Worm (Caenorhabditis elegans) whole organism, early embryonic: ENCODE data around the gene iglr-2.

ENCODE experiments used
- B0310.2 ChIP-seq: sonication (generic microtip); optimal IDR thresholded peaks from 2 replicates; lab custom pipeline; 2016; ENCODE audit warnings: mild to moderate bottlenecking, missing genetic modification characterization, missing compliant biosample characterization
- F13C5.2 ChIP-seq: sonication (generic microtip); optimal IDR thresholded peaks from 2 replicates; lab custom pipeline; 2017; ENCODE audit warnings: mild to moderate bottlenecking, missing genetic modification characterization, inconsistent platforms, missing compliant biosample characterization
- aly-1 ChIP-seq: sonication (generic microtip); optimal IDR thresholded peaks from 2 replicates; lab custom pipeline; 2016; ENCODE audit warnings: missing genetic modification characterization, missing compliant biosample characterization
- ama-1 ChIP-seq: fragments of 150-350 bp; optimal IDR thresholded peaks from 2 replicates; lab custom pipeline; 2014
- ceh-13 ChIP-seq: fragments of 200-800 bp; sonication (Bioruptor generic); optimal IDR thresholded peaks from 2 replicates; lab custom pipeline; 2018; ENCODE audit warnings: mild to moderate bottlenecking, missing genetic modification characterization, missing compliant biosample characterization
- ceh-36 ChIP-seq: sonication (generic microtip); optimal IDR thresholded peaks from 2 replicates; lab custom pipeline; 2016; ENCODE audit warnings: missing genetic modification characterization, inconsistent platforms, missing compliant biosample characterization
- ets-7 ChIP-seq: sonication (generic microtip); optimal IDR thresholded peaks from 2 replicates; lab custom pipeline; 2016; ENCODE audit warnings: missing genotype, missing genetic modification characterization, missing compliant biosample characterization
- flt-1 ChIP-seq: fragments of 200-800 bp; sonication (Bioruptor generic); IDR thresholded peaks from 2 replicates; pipeline ENCODE4 v1.3.6; 2022; ENCODE audit warnings: missing genetic modification characterization, missing compliant biosample characterization
- hmbx-1 ChIP-seq: sonication (generic microtip); optimal IDR thresholded peaks from 2 replicates; lab custom pipeline; 2016; ENCODE audit warnings: mild to moderate bottlenecking, missing genetic modification characterization, missing compliant biosample characterization
- hmg-4 ChIP-seq: fragments of 200-800 bp; sonication (Bioruptor generic); optimal IDR thresholded peaks from 2 replicates; lab custom pipeline; 2018; ENCODE audit warnings: mild to moderate bottlenecking, missing genetic modification characterization, missing compliant biosample characterization
- hnd-1 ChIP-seq: sonication (generic microtip); optimal IDR thresholded peaks from 2 replicates; lab custom pipeline; 2016; ENCODE audit warnings: missing genetic modification characterization, missing compliant biosample characterization
- pes-1 ChIP-seq: fragments of 200-800 bp; sonication (Bioruptor generic); IDR thresholded peaks from 2 replicates; pipeline ENCODE4 v1.3.6; 2022; ENCODE audit warnings: missing genetic modification reagents, missing genetic modification characterization, missing compliant biosample characterization
- scrt-1 ChIP-seq: fragments of 200-800 bp; sonication (Bioruptor generic); IDR thresholded peaks from 2 replicates; pipeline ENCODE4 v1.3.6; 2022; ENCODE audit warnings: missing genetic modification characterization, missing compliant biosample characterization
- sea-1 ChIP-seq: fragments of 200-800 bp; sonication (Bioruptor generic); conservative IDR thresholded peaks from 2 replicates; pipeline ENCODE4 v1.3.6; 2022; ENCODE audit warnings: missing genetic modification characterization, missing compliant biosample characterization
- tbx-11 ChIP-seq: fragments of 200-800 bp; sonication (Bioruptor generic); IDR thresholded peaks from 2 replicates; pipeline ENCODE4 v1.3.6; 2022; ENCODE audit warnings: missing genetic modification characterization, missing compliant biosample characterization
- tbx-37 ChIP-seq: fragments of 200-800 bp; sonication (Bioruptor generic); conservative IDR thresholded peaks from 2 replicates; pipeline ENCODE4 v1.3.6; 2022; ENCODE audit warnings: missing genetic modification reagents, missing genetic modification characterization, missing compliant biosample characterization
- tra-4 ChIP-seq: sonication (generic microtip); optimal IDR thresholded peaks from 2 replicates; lab custom pipeline; 2017; ENCODE audit warnings: missing genetic modification characterization, missing compliant biosample characterization

iglr-2 gene

DNA sequence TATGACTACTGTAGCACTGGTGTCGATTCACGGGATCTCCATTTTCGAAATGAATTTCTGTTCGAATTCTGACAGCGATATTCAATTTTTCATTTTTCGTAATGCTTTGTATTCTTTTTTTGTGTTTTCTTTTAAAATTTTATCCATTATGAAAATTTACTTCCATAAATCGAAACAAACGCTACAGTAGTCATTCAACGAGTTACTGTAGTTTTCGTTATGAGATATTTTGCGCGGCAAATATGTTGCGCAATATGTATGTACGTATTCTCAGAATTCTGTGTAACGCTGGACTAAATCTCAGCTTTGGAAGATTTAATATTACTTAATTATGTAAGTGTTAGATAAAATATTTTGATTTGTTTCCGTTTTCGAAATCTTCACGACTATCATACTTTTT is 38.1 kb upstream of the iglr-2 start:
- TF ChIP-seq flt-1 (GFP tag; lab: Robert Waterston, UW) (no peak), hmg-4 (GFP tag; lab: Kevin White, UChicago) (no peak), hnd-1 (tag; lab: Kevin White, UChicago) (no peak), aly-1 (tag; lab: Kevin White, UChicago) (no peak), sea-1 (GFP tag; lab: Robert Waterston, UW) (no peak), ceh-13 (GFP tag; lab: Kevin White, UChicago) (no peak), F13C5.2 (tag; lab: Kevin White, UChicago) (no peak), ama-1 (lab: Kevin White, UChicago) (no peak), pes-1 (GFP tag; lab: Robert Waterston, UW) (no peak), scrt-1 (no peak)

DNA sequence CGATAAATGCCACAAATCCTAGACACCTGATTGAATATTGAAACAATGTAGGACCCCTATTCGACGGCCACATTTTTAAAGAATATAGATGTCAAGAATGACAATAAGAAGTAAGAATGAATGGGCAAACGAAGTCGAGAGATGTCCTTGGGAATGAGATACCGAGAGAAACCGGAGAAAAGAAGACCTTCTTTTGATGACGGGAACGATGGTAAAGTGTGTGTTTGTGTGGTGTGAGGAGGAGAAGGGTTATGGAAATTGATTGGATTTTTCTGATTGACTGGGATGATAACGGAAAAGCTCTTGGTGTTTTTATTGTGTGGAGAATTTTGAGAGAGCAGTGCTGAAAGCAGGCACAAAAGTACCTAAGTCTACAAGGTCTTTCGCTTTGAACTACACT is 37.5 kb upstream of the iglr-2 start, which contains the start of gene R05D3.9:
Gene R05D3.9, minus strand, starts transcription at position 101 of the 400 bp plus-strand sequence.
- TF ChIP-seq scrt-1 (no peak), ama-1 (lab: Kevin White, UChicago) (no peak), hnd-1 (tag; lab: Kevin White, UChicago) (no peak), hmbx-1 (tag; lab: Kevin White, UChicago) (no peak), pes-1 (GFP tag; lab: Robert Waterston, UW) (no peak), hmg-4 (GFP tag; lab: Kevin White, UChicago) (no peak), aly-1 (tag; lab: Kevin White, UChicago) (no peak), tbx-37 (no peak), B0310.2 (no peak), flt-1 (GFP tag; lab: Robert Waterston, UW) (no peak), ceh-36 (tag; lab: Kevin White, UChicago) (no peak), tra-4 (tag; lab: Kevin White, UChicago) (no peak), tbx-11 (GFP tag; lab: Robert Waterston, UW) (no peak), ceh-13 (GFP tag; lab: Kevin White, UChicago) (no peak), F13C5.2 (tag; lab: Kevin White, UChicago) (no peak), sea-1 (GFP tag; lab: Robert Waterston, UW) (no peak), ets-7 (no peak)

- no peak for TF ChIP-seq ama-1 (lab: Kevin White, UChicago)
- no peak for TF ChIP-seq ceh-13 (GFP tag; lab: Kevin White, UChicago)
Observed at ce11 chrIII:8363253-8364061, 32.3 kb upstream of the iglr-2 start, which contains the start of gene R05D3.3. R05D3.3 (plus strand) TSS chrIII:8364011.

DNA sequence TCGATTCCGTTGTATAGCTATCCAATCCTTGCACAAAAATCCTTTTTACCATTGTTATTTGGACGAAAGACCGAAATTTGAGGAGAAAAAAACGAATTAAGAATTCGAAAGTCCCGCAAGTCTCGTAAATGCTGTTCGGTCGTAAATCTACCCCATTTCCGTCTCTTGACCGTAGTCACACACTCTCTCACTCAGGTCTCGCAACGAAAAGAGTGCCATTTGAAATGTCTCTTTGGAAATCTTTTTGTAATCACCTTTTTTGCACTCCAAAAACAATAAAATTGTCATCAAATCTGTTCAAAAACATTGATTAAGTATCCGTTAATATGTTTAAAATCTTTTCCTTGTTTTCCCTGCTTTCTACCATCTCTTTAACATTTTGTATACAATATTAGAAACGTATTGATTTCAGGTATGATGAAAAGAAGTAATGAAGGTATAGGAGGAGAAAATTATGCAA is 27.1 kb upstream of the iglr-2 start, which contains the start of the genes R05D3.8 and rfp-1:
Gene R05D3.8, minus strand, starts transcription at position 115 of the 460 bp plus-strand sequence.
Gene rfp-1, plus strand, starts transcription at position 410 of the 460 bp plus-strand sequence.
- no peak for TF ChIP-seq ceh-36 (tag; lab: Kevin White, UChicago)
- TF ChIP-seq ama-1 (lab: Kevin White, UChicago): no peak

DNA sequence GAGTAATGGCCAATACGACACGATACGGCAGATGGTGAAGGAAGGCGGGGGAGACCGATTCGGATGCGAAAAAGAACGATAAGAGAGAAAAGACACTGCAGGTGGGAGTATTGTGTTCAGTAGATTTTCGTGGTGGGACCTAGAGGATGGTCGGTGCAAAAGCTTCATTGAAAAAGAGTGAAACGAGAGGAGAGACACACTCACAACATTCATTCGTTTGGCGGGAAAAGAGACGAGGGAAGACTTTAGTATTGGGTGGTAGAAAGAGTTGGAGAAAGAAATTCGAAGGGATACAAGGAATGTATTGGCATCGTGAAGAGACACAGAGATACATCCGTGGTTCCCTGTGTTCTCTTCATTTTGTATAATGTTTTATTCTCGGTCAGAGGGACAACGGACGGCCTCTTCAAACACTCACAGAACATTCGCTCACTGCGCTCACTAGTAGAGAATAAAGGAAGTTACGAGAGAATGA is 25.3 kb upstream of the iglr-2 start:
- TF ChIP-seq aly-1 (tag; lab: Kevin White, UChicago) (peak; percentile 72), F13C5.2 (tag; lab: Kevin White, UChicago) (peak; percentile 49), pes-1 (GFP tag; lab: Robert Waterston, UW) (no peak), hmg-4 (GFP tag; lab: Kevin White, UChicago) (peak; percentile 78), ceh-13 (GFP tag; lab: Kevin White, UChicago) (no peak), B0310.2 (no peak), ets-7 (no peak)

ce11 chrIII:8355462-8355815 is 24.3 kb upstream of the iglr-2 start:
- TF ChIP-seq ceh-36 (tag; lab: Kevin White, UChicago): no peak
- TF ChIP-seq tbx-37: no peak
- no peak for TF ChIP-seq aly-1 (tag; lab: Kevin White, UChicago)
- TF ChIP-seq tbx-11 (GFP tag; lab: Robert Waterston, UW): no peak
- no peak for TF ChIP-seq hmbx-1 (tag; lab: Kevin White, UChicago)
- no peak for TF ChIP-seq hmg-4 (GFP tag; lab: Kevin White, UChicago)
- TF ChIP-seq pes-1 (GFP tag; lab: Robert Waterston, UW): no peak
- TF ChIP-seq B0310.2: no peak
- TF ChIP-seq scrt-1: no peak
- TF ChIP-seq F13C5.2 (tag; lab: Kevin White, UChicago): no peak
- no peak for TF ChIP-seq ceh-13 (GFP tag; lab: Kevin White, UChicago)
- no peak for TF ChIP-seq hnd-1 (tag; lab: Kevin White, UChicago)
- TF ChIP-seq flt-1 (GFP tag; lab: Robert Waterston, UW): no peak
- no peak for TF ChIP-seq sea-1 (GFP tag; lab: Robert Waterston, UW)
- TF ChIP-seq ama-1 (lab: Kevin White, UChicago): no peak
- no peak for TF ChIP-seq ets-7
- TF ChIP-seq tra-4 (tag; lab: Kevin White, UChicago): no peak

ce11 chrIII:8354644-8355461 is 23.7 kb upstream of the iglr-2 start, which contains the start of gene unc-116:
unc-116 (minus strand) TSS chrIII:8355174.
- no peak for TF ChIP-seq pes-1 (GFP tag; lab: Robert Waterston, UW)
- no peak for TF ChIP-seq tra-4 (tag; lab: Kevin White, UChicago)
- no peak for TF ChIP-seq scrt-1
- no peak for TF ChIP-seq aly-1 (tag; lab: Kevin White, UChicago)
- TF ChIP-seq hmg-4 (GFP tag; lab: Kevin White, UChicago): peak; percentile 63
- no peak for TF ChIP-seq ceh-36 (tag; lab: Kevin White, UChicago)
- no peak for TF ChIP-seq tbx-11 (GFP tag; lab: Robert Waterston, UW)
- no peak for TF ChIP-seq sea-1 (GFP tag; lab: Robert Waterston, UW)
- TF ChIP-seq F13C5.2 (tag; lab: Kevin White, UChicago): no peak
